Fruit fly (Drosophila melanogaster) whole organism, embryonic: ENCODE results near the gene mRpL15.

Source experiments
- Asciz ChIP-seq: fragments of 200-800 bp; sonication (Bioruptor generic); optimal IDR thresholded peaks from 2 replicates; lab custom pipeline; 2017; ENCODE audit warnings: missing biosample characterization, mild to moderate bottlenecking, missing genetic modification characterization, missing genetic modification reagents
- Bgb ChIP-seq: fragments of 200-800 bp; sonication (Bioruptor generic); IDR thresholded peaks from 2 replicates; pipeline ENCODE4 v1.3.6; 2022; ENCODE audit warnings: missing biosample characterization, missing genetic modification characterization; ENCODE audit not compliant: partially characterized antibody
- CG10209 ChIP-seq: fragments of 200-800 bp; sonication (Bioruptor generic); optimal IDR thresholded peaks from 3 replicates; lab custom pipeline; 2017; ENCODE audit warnings: missing biosample characterization, mild to moderate bottlenecking, missing genetic modification characterization, missing genetic modification reagents
- CG14050 ChIP-seq: fragments of 200-800 bp; sonication (Bioruptor generic); IDR thresholded peaks from 3 replicates; pipeline ENCODE4 v1.3.6; 2022; ENCODE audit warnings: missing biosample characterization, missing genetic modification characterization
- CG16815 ChIP-seq: fragments of 200-800 bp; sonication (Bioruptor generic); optimal IDR thresholded peaks from 3 replicates; lab custom pipeline; 2017; ENCODE audit warnings: missing biosample characterization, mild to moderate bottlenecking, missing genetic modification characterization
- CG17385 ChIP-seq: fragments of 200-800 bp; sonication (Bioruptor generic); optimal IDR thresholded peaks from 3 replicates; lab custom pipeline; 2018; ENCODE audit warnings: missing biosample characterization, mild to moderate bottlenecking, missing genetic modification characterization
- CG18764 ChIP-seq: fragments of 200-800 bp; sonication (Bioruptor generic); optimal IDR thresholded peaks from 3 replicates; lab custom pipeline; 2016; ENCODE audit warnings: missing biosample characterization, missing genetic modification characterization
- CG30403 ChIP-seq: fragments of 200-800 bp; sonication (Bioruptor generic); optimal IDR thresholded peaks from 3 replicates; lab custom pipeline; 2016; ENCODE audit warnings: missing biosample characterization, missing genetic modification characterization
- CG31441 ChIP-seq: fragments of 200-800 bp; sonication (Bioruptor generic); IDR thresholded peaks from 2 replicates; pipeline ENCODE4 v1.3.6; 2022; ENCODE audit warnings: missing biosample characterization, missing genetic modification characterization
- CG42726 ChIP-seq: fragments of 200-800 bp; sonication (Bioruptor generic); IDR thresholded peaks from 2 replicates; pipeline ENCODE4 v1.3.6; 2022; ENCODE audit warnings: missing biosample characterization, missing genetic modification characterization; ENCODE audit not compliant: partially characterized antibody
- CG4360 ChIP-seq: fragments of 200-800 bp; sonication (Bioruptor generic); IDR thresholded peaks from 2 replicates; pipeline ENCODE4 v1.3.6; 2022; ENCODE audit warnings: missing biosample characterization, missing genetic modification characterization
- CG4730 ChIP-seq: fragments of 200-800 bp; sonication (Bioruptor generic); IDR thresholded peaks from 2 replicates; pipeline ENCODE4 v1.3.6; 2022; ENCODE audit warnings: missing biosample characterization, missing genetic modification characterization
- CG5180 ChIP-seq: fragments of 200-800 bp; sonication (Bioruptor generic); optimal IDR thresholded peaks from 3 replicates; lab custom pipeline; 2017; ENCODE audit warnings: missing biosample characterization, missing genetic modification characterization, mild to moderate bottlenecking, moderate library complexity, missing genetic modification reagents
- CG6175 ChIP-seq: fragments of 200-800 bp; sonication (Bioruptor generic); IDR thresholded peaks from 3 replicates; pipeline ENCODE4 v1.3.6; 2022; ENCODE audit warnings: missing biosample characterization, missing genetic modification characterization
- CG6654 ChIP-seq: fragments of 200-800 bp; sonication (Bioruptor generic); optimal IDR thresholded peaks from 2 replicates; lab custom pipeline; 2017; ENCODE audit warnings: missing biosample characterization, mild to moderate bottlenecking, missing genetic modification characterization
- CG6683 ChIP-seq: fragments of 200-800 bp; sonication (Bioruptor generic); optimal IDR thresholded peaks from 2 replicates; lab custom pipeline; 2017; ENCODE audit warnings: missing biosample characterization, mild to moderate bottlenecking, missing genetic modification characterization, missing genetic modification reagents
- CG7271 ChIP-seq: fragments of 200-800 bp; sonication (Bioruptor generic); optimal IDR thresholded peaks from 2 replicates; lab custom pipeline; 2018; ENCODE audit warnings: missing biosample characterization, mild to moderate bottlenecking, missing genetic modification characterization, moderate library complexity
- CG7839 ChIP-seq: fragments of 200-800 bp; sonication (Bioruptor generic); optimal IDR thresholded peaks from 3 replicates; lab custom pipeline; 2018; ENCODE audit warnings: missing biosample characterization, mild to moderate bottlenecking, missing genetic modification characterization, moderate library complexity
- CG7987 ChIP-seq: fragments of 200-800 bp; sonication (Bioruptor generic); optimal IDR thresholded peaks from 2 replicates; lab custom pipeline; 2018; ENCODE audit warnings: missing biosample characterization, mild to moderate bottlenecking, missing genetic modification characterization, moderate library complexity
- CG8290 ChIP-seq, 3 experiments: fragments of 200-800 bp; sonication (Bioruptor generic); optimal IDR thresholded peaks; 2 replicates each; lab custom pipeline; 2016 to 2019; ENCODE audit warnings: missing biosample characterization in 3 of 3, missing genetic modification characterization in 3 of 3, mild to moderate bottlenecking in 2 of 3, moderate library complexity in 1 of 3
- Camta ChIP-seq: fragments of 200-800 bp; sonication (Bioruptor generic); optimal IDR thresholded peaks from 2 replicates; lab custom pipeline; 2016; ENCODE audit warnings: missing biosample characterization, missing genetic modification characterization
- Doc3 ChIP-seq: fragments of 200-800 bp; sonication (Bioruptor generic); IDR thresholded peaks from 3 replicates; pipeline ENCODE4 v1.3.6; 2022; ENCODE audit warnings: missing biosample characterization, missing genetic modification characterization; ENCODE audit not compliant: partially characterized antibody
- Dp ChIP-seq: fragments of 200-800 bp; sonication (Bioruptor generic); optimal IDR thresholded peaks from 2 replicates; lab custom pipeline; 2018; ENCODE audit warnings: missing biosample characterization, mild to moderate bottlenecking, missing genetic modification characterization, moderate library complexity
- Drgx ChIP-seq: fragments of 200-800 bp; sonication (Bioruptor generic); IDR thresholded peaks from 2 replicates; pipeline ENCODE4 v1.3.6; 2022; ENCODE audit warnings: missing biosample characterization, missing genetic modification characterization
- E2f1 ChIP-seq: fragments of 200-800 bp; sonication (Bioruptor generic); IDR thresholded peaks from 2 replicates; pipeline ENCODE4 v1.3.6; 2022; ENCODE audit warnings: missing biosample characterization, missing genetic modification characterization
- E2f2 ChIP-seq: fragments of 200-800 bp; sonication (Bioruptor generic); IDR thresholded peaks from 2 replicates; pipeline ENCODE4 v1.3.6; 2022; ENCODE audit warnings: missing biosample characterization, missing genetic modification characterization
- H2.0 ChIP-seq: fragments of 200-800 bp; sonication (Bioruptor generic); IDR thresholded peaks from 2 replicates; pipeline ENCODE4 v1.3.6; 2022; ENCODE audit warnings: missing biosample characterization, missing genetic modification characterization
- Mad ChIP-seq: fragments of 200-800 bp; sonication (Bioruptor generic); optimal IDR thresholded peaks from 2 replicates; lab custom pipeline; 2016; ENCODE audit warnings: missing biosample characterization, missing genetic modification characterization
- Med ChIP-seq: fragments of 200-800 bp; sonication (Bioruptor generic); peaks from one replicate; lab custom pipeline; 2016; ENCODE audit warnings: missing biosample characterization, missing genetic modification characterization, mild to moderate bottlenecking, inconsistent platforms, moderate library complexity
- Ptx1 ChIP-seq: fragments of 200-800 bp; sonication (Bioruptor generic); IDR thresholded peaks from 2 replicates; pipeline ENCODE4 v1.3.6; 2022; ENCODE audit warnings: missing biosample characterization, missing genetic modification characterization
- Sox102F ChIP-seq: fragments of 200-800 bp; sonication (Bioruptor generic); optimal IDR thresholded peaks from 2 replicates; lab custom pipeline; 2018; ENCODE audit warnings: missing biosample characterization, mild to moderate bottlenecking, missing genetic modification characterization, moderate library complexity
- Sry-β ChIP-seq: fragments of 200-800 bp; sonication (Bioruptor generic); optimal IDR thresholded peaks from 2 replicates; lab custom pipeline; 2018; ENCODE audit warnings: missing biosample characterization, mild to moderate bottlenecking, missing genetic modification characterization, moderate library complexity
- Stat92E ChIP-seq, 3 experiments: fragments of >200 bp in 2 of 3; fragments of 200-800 bp in 1 of 3; sonication (Bioruptor generic) in 1 of 3; optimal IDR thresholded peaks; 2 replicates each; lab custom pipeline; 2017 to 2019; ENCODE audit warnings: missing biosample characterization in 3 of 3, missing genetic modification characterization in 3 of 3, mild to moderate bottlenecking in 1 of 3, moderate library complexity in 1 of 3
- Taf1 ChIP-seq: fragments of 200-800 bp; sonication (Bioruptor generic); IDR thresholded peaks from 2 replicates; pipeline ENCODE4 v1.3.6; 2022; ENCODE audit warnings: missing biosample characterization, missing genetic modification characterization
- YL-1 ChIP-seq: fragments of 200-800 bp; sonication (Bioruptor generic); optimal IDR thresholded peaks from 3 replicates; lab custom pipeline; 2017; ENCODE audit warnings: missing biosample characterization, mild to moderate bottlenecking, missing genetic modification characterization
- btn ChIP-seq: fragments of 200-800 bp; sonication (Bioruptor generic); optimal IDR thresholded peaks from 2 replicates; lab custom pipeline; 2016; ENCODE audit warnings: missing biosample characterization, missing genetic modification characterization
- chm ChIP-seq: fragments of 200-800 bp; sonication (Bioruptor generic); IDR thresholded peaks from 2 replicates; pipeline ENCODE4 v1.3.6; 2022; ENCODE audit warnings: missing biosample characterization, missing genetic modification characterization
- dpn ChIP-seq, 2 experiments: fragments of 200-800 bp; sonication (Bioruptor generic); optimal IDR thresholded peaks; 3 replicates each; lab custom pipeline; 2016; ENCODE audit warnings: missing biosample characterization in 2 of 2, missing genetic modification characterization in 2 of 2
- ewg ChIP-seq: fragments of 200-800 bp; sonication (Bioruptor generic); optimal IDR thresholded peaks from 3 replicates; lab custom pipeline; 2017; ENCODE audit warnings: mild to moderate bottlenecking, missing biosample characterization, missing genetic modification reagents, missing genetic modification characterization
- gce ChIP-seq: fragments of 200-800 bp; sonication (Bioruptor generic); IDR thresholded peaks from 3 replicates; pipeline ENCODE4 v1.3.6; 2022; ENCODE audit warnings: missing biosample characterization, missing genetic modification characterization
- gcm ChIP-seq: fragments of 200-800 bp; sonication (Bioruptor generic); optimal IDR thresholded peaks from 2 replicates; lab custom pipeline; 2019; ENCODE audit warnings: missing biosample characterization, mild to moderate bottlenecking, missing genetic modification characterization, moderate library complexity
- gsb-n ChIP-seq: fragments of 200-800 bp; sonication (Bioruptor generic); optimal IDR thresholded peaks from 3 replicates; lab custom pipeline; 2018; ENCODE audit warnings: missing biosample characterization, mild to moderate bottlenecking, missing genetic modification characterization
- ham ChIP-seq: fragments of 200-800 bp; sonication (Bioruptor generic); IDR thresholded peaks from 2 replicates; pipeline ENCODE4 v1.3.6; 2022; ENCODE audit warnings: missing biosample characterization, missing genetic modification characterization
- hb ChIP-seq: fragments of 200-800 bp; sonication (Bioruptor generic); IDR thresholded peaks from 3 replicates; pipeline ENCODE4 v1.3.6; 2022; ENCODE audit warnings: missing biosample characterization, missing genetic modification characterization; ENCODE audit not compliant: partially characterized antibody
- klu ChIP-seq: fragments of 200-800 bp; sonication (Bioruptor generic); IDR thresholded peaks from 2 replicates; pipeline ENCODE4 v1.3.6; 2022; ENCODE audit warnings: missing biosample characterization, missing genetic modification characterization
- pb ChIP-seq: fragments of 200-800 bp; sonication (Bioruptor generic); optimal IDR thresholded peaks from 3 replicates; lab custom pipeline; 2016; ENCODE audit warnings: missing biosample characterization, missing genetic modification characterization
- pum ChIP-seq: fragments of 200-800 bp; sonication (Bioruptor generic); optimal IDR thresholded peaks from 2 replicates; lab custom pipeline; 2016; ENCODE audit warnings: missing biosample characterization, missing genetic modification characterization
- unc-4 ChIP-seq: fragments of 200-800 bp; sonication (Bioruptor generic); IDR thresholded peaks from 2 replicates; pipeline ENCODE4 v1.3.6; 2022; ENCODE audit warnings: missing biosample characterization, missing genetic modification characterization; ENCODE audit not compliant: partially characterized antibody
- unpg ChIP-seq: fragments of 200-800 bp; sonication (Bioruptor generic); optimal IDR thresholded peaks from 3 replicates; lab custom pipeline; 2018; ENCODE audit warnings: missing biosample characterization, mild to moderate bottlenecking, missing genetic modification characterization, moderate library complexity
- vnd ChIP-seq: fragments of 200-800 bp; sonication (Bioruptor generic); IDR thresholded peaks from 3 replicates; pipeline ENCODE4 v1.3.6; 2022; ENCODE audit warnings: missing biosample characterization, missing genetic modification characterization; ENCODE audit not compliant: partially characterized antibody

The mRpL15 gene

dm6 chr3L:20474789-20475208, 38.8 kb upstream of the mRpL15 start (continued):
- TF ChIP-seq CG7839 (tag; lab: Kevin White, UChicago) (peak; percentile 85), btn (GFP tag; lab: Kevin White, UChicago) (peak; percentile 19), Sox102F (GFP tag; lab: Kevin White, UChicago) (peak; percentile 83), Stat92E (GFP tag; optimal IDR thresholded peaks at IDR 0.05; lab: Kevin White, UChicago) (no peak), chm (no peak), CG7271 (peak; percentile 41), CG7987 (GFP tag; lab: Kevin White, UChicago) (peak; percentile 91), CG14050 (no peak), CG8290 (GFP tag; optimal IDR thresholded peaks at IDR 0.05; lab: Kevin White, UChicago) (peak; percentile 63), CG8290 (tag; optimal IDR thresholded peaks at IDR 0.05; lab: Kevin White, UChicago) (peak; percentile 40 to 95), CG31441 (GFP tag; lab: Robert Waterston, UW) (no peak), ham (GFP tag; lab: Robert Waterston, UW) (no peak), klu (GFP tag; lab: Robert Waterston, UW) (no peak), Dp (GFP tag; lab: Kevin White, UChicago) (peak; percentile 49), Bgb (GFP tag; lab: Robert Waterston, UW) (no peak), CG30403 (GFP tag; lab: Kevin White, UChicago) (peak; percentile 92), Doc3 (GFP tag; lab: Robert Waterston, UW) (no peak), CG17385 (GFP tag; lab: Kevin White, UChicago) (peak; percentile 80), gcm (GFP tag; lab: Kevin White, UChicago) (peak; percentile 14), ewg (peak; percentile 68), gce (GFP tag; lab: Robert Waterston, UW) (no peak), CG16815 (GFP tag; lab: Kevin White, UChicago) (peak; percentile 77), Drgx (GFP tag; lab: Robert Waterston, UW) (no peak), CG4360 (no peak), CG6683 (GFP tag; lab: Kevin White, UChicago) (peak; percentile 74), gsb-n (peak; percentile 83), Med (GFP tag; lab: Kevin White, UChicago) (peak; percentile 98), CG42726 (GFP tag; lab: Robert Waterston, UW) (no peak), E2f1 (GFP tag; lab: Robert Waterston, UW) (no peak), unpg (GFP tag; lab: Kevin White, UChicago) (peak; percentile 86), E2f2 (GFP tag; lab: Robert Waterston, UW) (no peak), Camta (GFP tag; lab: Kevin White, UChicago) (peak; percentile 84), CG4730 (no peak), YL-1 (GFP tag; lab: Kevin White, UChicago) (peak; percentile 68), Sry-β (GFP tag; lab: Kevin White, UChicago) (no peak), pum (GFP tag; lab: Kevin White, UChicago) (peak; percentile 80), Taf1 (GFP tag; lab: Robert Waterston, UW) (no peak), dpn (GFP tag; optimal IDR thresholded peaks at IDR 0.05; lab: Kevin White, UChicago) (peak; percentile 89 to 94), CG6654 (GFP tag; lab: Kevin White, UChicago) (peak; percentile 34), CG5180 (GFP tag; lab: Kevin White, UChicago) (peak; percentile 74), hb (GFP tag; lab: Robert Waterston, UW) (no peak), CG10209 (peak; percentile 83), unc-4 (no peak), CG18764 (GFP tag; lab: Kevin White, UChicago) (peak; percentile 84), vnd (GFP tag; lab: Robert Waterston, UW) (no peak), Asciz (GFP tag; lab: Kevin White, UChicago) (peak; percentile 71), pb (GFP tag; lab: Kevin White, UChicago) (peak; percentile 83), Mad (GFP tag; lab: Kevin White, UChicago) (peak; percentile 83), CG6175 (GFP tag; lab: Robert Waterston, UW) (no peak), H2.0 (GFP tag; lab: Robert Waterston, UW) (no peak), Ptx1 (GFP tag; lab: Robert Waterston, UW) (no peak)
